ENCODE assay signal across 2 worm cellular contexts in genomic region chrX:1857777-1858176, ce11.
TF ChIP-seq lines count a peak whose summit lies in the region.

No protein-coding gene starts in this region.

TF ChIP-seq in whole organism, L1 larva, 84 proteins besides CTCF, POLR2A, EP300 and RAD21:
- no peak for TF ChIP-seq hlh-17 (GFP tag; optimal IDR thresholded peaks at IDR 0.05; lab: Kevin White, UChicago; ENCODE audit: borderline replicate concordance)
- no peak for TF ChIP-seq unc-98 (GFP tag; IDR thresholded peaks at IDR 0.05; lab: Robert Waterston, UW)
- peak; percentile 2 for TF ChIP-seq nhr-85 (tag; lab: Kevin White, UChicago)
- TF ChIP-seq tlp-1 (tag; optimal IDR thresholded peaks at IDR 0.05; lab: Kevin White, UChicago): no peak
- TF ChIP-seq nhr-84 (tag; optimal IDR thresholded peaks at IDR 0.05; lab: Kevin White, UChicago): no peak
TF ChIP-seq in whole organism, L1 larva: peak in this region for 1.

TF ChIP-seq in whole organism, mixed stage, embryonic, 35 proteins besides CTCF, POLR2A, EP300 and RAD21:
- TF ChIP-seq lin-32 (GFP tag; optimal IDR thresholded peaks at IDR 0.05; lab: Kevin White, UChicago): peak; percentile 26
- TF ChIP-seq ceh-39 (tag; optimal IDR thresholded peaks at IDR 0.05; lab: Kevin White, UChicago): peak; percentile 96
- TF ChIP-seq pha-4 (tag; optimal IDR thresholded peaks at IDR 0.05; lab: Kevin White, UChicago): no peak
- TF ChIP-seq mep-1 (tag; optimal IDR thresholded peaks at IDR 0.05; lab: Kevin White, UChicago): no peak
- peak; percentile 4 for TF ChIP-seq nhr-2 (tag; optimal IDR thresholded peaks at IDR 0.05; lab: Kevin White, UChicago)
- TF ChIP-seq cnd-1 (tag; optimal IDR thresholded peaks at IDR 0.05; lab: Kevin White, UChicago): peak; percentile 28
